Fruit fly (Drosophila melanogaster) whole organism, embryonic: ENCODE measurements around the gene ldbr.
A peak's percentile ranks its signal among the peaks of the same experiment; 100 is the strongest.

Experiments
- Atf-2 ChIP-seq: fragments of 200-800 bp; sonication (Bioruptor generic); optimal IDR thresholded peaks from 2 replicates; lab custom pipeline; 2016; ENCODE audit warnings: missing biosample characterization, missing genetic modification characterization
- CG10959 ChIP-seq: fragments of 200-800 bp; sonication (Bioruptor generic); IDR thresholded peaks from 2 replicates; pipeline ENCODE4 v1.3.6; 2022; ENCODE audit warnings: missing biosample characterization, missing genetic modification characterization
- CG12236 ChIP-seq: fragments of 200-800 bp; sonication (Bioruptor generic); optimal IDR thresholded peaks from 2 replicates; lab custom pipeline; 2016; ENCODE audit warnings: missing biosample characterization, missing genetic modification characterization
- CG1233 ChIP-seq: fragments of 200-800 bp; sonication (Bioruptor generic); optimal IDR thresholded peaks from 4 replicates; lab custom pipeline; 2018; ENCODE audit warnings: missing biosample characterization, mild to moderate bottlenecking, missing genetic modification characterization
- CG12769 ChIP-seq: fragments of 200-800 bp; sonication (Bioruptor generic); optimal IDR thresholded peaks from 2 replicates; lab custom pipeline; 2019; ENCODE audit warnings: missing biosample characterization, mild to moderate bottlenecking, missing genetic modification characterization, moderate library complexity
- CG13123 ChIP-seq: fragments of 200-800 bp; sonication (Bioruptor generic); optimal IDR thresholded peaks from 2 replicates; lab custom pipeline; 2016; ENCODE audit warnings: missing biosample characterization, missing genetic modification characterization
- CG13287 ChIP-seq: fragments of 200-800 bp; sonication (Bioruptor generic); IDR thresholded peaks from 2 replicates; pipeline ENCODE4 v1.3.6; 2022; ENCODE audit warnings: missing biosample characterization, missing genetic modification characterization; ENCODE audit not compliant: partially characterized antibody
- CG13296 ChIP-seq: fragments of 200-800 bp; sonication (Bioruptor generic); optimal IDR thresholded peaks from 3 replicates; lab custom pipeline; 2018; ENCODE audit warnings: missing biosample characterization, mild to moderate bottlenecking, missing genetic modification characterization
- CG13894 ChIP-seq: fragments of 200-800 bp; sonication (Bioruptor generic); optimal IDR thresholded peaks from 3 replicates; lab custom pipeline; 2018; ENCODE audit warnings: missing biosample characterization, mild to moderate bottlenecking, missing genetic modification characterization, moderate library complexity
- CG15269 ChIP-seq: fragments of 200-800 bp; sonication (Bioruptor generic); optimal IDR thresholded peaks from 2 replicates; lab custom pipeline; 2018; ENCODE audit warnings: missing biosample characterization, mild to moderate bottlenecking, missing genetic modification characterization, moderate library complexity
- CG17385 ChIP-seq: fragments of 200-800 bp; sonication (Bioruptor generic); optimal IDR thresholded peaks from 3 replicates; lab custom pipeline; 2018; ENCODE audit warnings: missing biosample characterization, mild to moderate bottlenecking, missing genetic modification characterization
- CG17612 ChIP-seq: fragments of 200-800 bp; sonication (Bioruptor generic); IDR thresholded peaks from 2 replicates; pipeline ENCODE4 v1.3.6; 2022; ENCODE audit warnings: missing biosample characterization, missing genetic modification characterization
- CG2120 ChIP-seq: fragments of 200-800 bp; sonication (Bioruptor generic); optimal IDR thresholded peaks from 3 replicates; lab custom pipeline; 2016; ENCODE audit warnings: missing biosample characterization, missing genetic modification characterization
- CG2199 ChIP-seq: fragments of 200-800 bp; sonication (Bioruptor generic); IDR thresholded peaks from 3 replicates; pipeline ENCODE4 v1.3.6; 2022; ENCODE audit warnings: missing biosample characterization, missing genetic modification characterization
- CG3163 ChIP-seq: fragments of 200-800 bp; sonication (Bioruptor generic); optimal IDR thresholded peaks from 3 replicates; lab custom pipeline; 2016; ENCODE audit warnings: missing biosample characterization, missing genetic modification characterization
- CG34422 ChIP-seq: fragments of 200-800 bp; sonication (Bioruptor generic); IDR thresholded peaks from 3 replicates; pipeline ENCODE4 v1.3.6; 2022; ENCODE audit warnings: missing biosample characterization, missing genetic modification characterization
- CG4360 ChIP-seq: fragments of 200-800 bp; sonication (Bioruptor generic); IDR thresholded peaks from 2 replicates; pipeline ENCODE4 v1.3.6; 2022; ENCODE audit warnings: missing biosample characterization, missing genetic modification characterization
- CG7987 ChIP-seq: fragments of 200-800 bp; sonication (Bioruptor generic); optimal IDR thresholded peaks from 2 replicates; lab custom pipeline; 2018; ENCODE audit warnings: missing biosample characterization, mild to moderate bottlenecking, missing genetic modification characterization, moderate library complexity
- CG8290 ChIP-seq, 3 experiments: fragments of 200-800 bp; sonication (Bioruptor generic); optimal IDR thresholded peaks; 2 replicates each; lab custom pipeline; 2016 to 2019; ENCODE audit warnings: missing biosample characterization in 3 of 3, missing genetic modification characterization in 3 of 3, mild to moderate bottlenecking in 2 of 3, moderate library complexity in 1 of 3
- CG8944 ChIP-seq: fragments of 200-800 bp; sonication (Bioruptor generic); optimal IDR thresholded peaks from 3 replicates; lab custom pipeline; 2016; ENCODE audit warnings: missing biosample characterization, missing genetic modification characterization
- CoRest ChIP-seq: fragments of 200-800 bp; sonication (Bioruptor generic); optimal IDR thresholded peaks from 3 replicates; lab custom pipeline; 2018; ENCODE audit warnings: missing biosample characterization, mild to moderate bottlenecking, missing genetic modification characterization, moderate library complexity
- CrebB ChIP-seq: fragments of 200-800 bp; sonication (Bioruptor generic); optimal IDR thresholded peaks from 3 replicates; lab custom pipeline; 2018; ENCODE audit warnings: missing biosample characterization, mild to moderate bottlenecking, missing genetic modification characterization
- Deaf1 ChIP-seq: fragments of 200-800 bp; optimal IDR thresholded peaks from 3 replicates; lab custom pipeline; 2019; ENCODE audit warnings: missing biosample characterization, mild to moderate bottlenecking, missing genetic modification characterization, moderate library complexity
- Jarid2 ChIP-seq: fragments of 200-800 bp; sonication (Bioruptor generic); optimal IDR thresholded peaks from 3 replicates; lab custom pipeline; 2017; ENCODE audit warnings: mild to moderate bottlenecking, missing biosample characterization, missing genetic modification reagents, missing genetic modification characterization
- Mad ChIP-seq: fragments of 200-800 bp; sonication (Bioruptor generic); optimal IDR thresholded peaks from 2 replicates; lab custom pipeline; 2016; ENCODE audit warnings: missing biosample characterization, missing genetic modification characterization
- Nf-YC ChIP-seq: fragments of 200-800 bp; optimal IDR thresholded peaks from 3 replicates; lab custom pipeline; 2019; ENCODE audit warnings: missing biosample characterization, mild to moderate bottlenecking, missing genetic modification characterization, moderate library complexity
- Vsx1 ChIP-seq: fragments of 200-800 bp; sonication (Bioruptor generic); optimal IDR thresholded peaks from 2 replicates; lab custom pipeline; 2017; ENCODE audit warnings: missing biosample characterization, mild to moderate bottlenecking, missing genetic modification characterization, missing genetic modification reagents
- bbx ChIP-seq: fragments of 200-800 bp; sonication (Bioruptor generic); IDR thresholded peaks from 2 replicates; pipeline ENCODE4 v1.3.6; 2022; ENCODE audit warnings: missing biosample characterization, missing genetic modification characterization; ENCODE audit not compliant: partially characterized antibody
- chinmo ChIP-seq: fragments of 200-800 bp; sonication (Bioruptor generic); IDR thresholded peaks from 4 replicates; pipeline ENCODE4 v1.3.6; 2022; ENCODE audit warnings: missing biosample characterization, missing genetic modification characterization; ENCODE audit not compliant: partially characterized antibody
- ci ChIP-seq: fragments of 200-800 bp; sonication (Bioruptor generic); IDR thresholded peaks from 3 replicates; pipeline ENCODE4 v1.3.6; 2022; ENCODE audit warnings: missing biosample characterization, missing genetic modification characterization
- grau ChIP-seq: fragments of 200-800 bp; optimal IDR thresholded peaks from 3 replicates; lab custom pipeline; 2019; ENCODE audit warnings: missing biosample characterization, mild to moderate bottlenecking, missing genetic modification characterization, moderate library complexity
- gro ChIP-seq: fragments of 200-800 bp; sonication (Bioruptor generic); optimal IDR thresholded peaks from 2 replicates; lab custom pipeline; 2016; ENCODE audit warnings: missing biosample characterization, missing genetic modification characterization
- lilli ChIP-seq: fragments of 200-800 bp; sonication (Bioruptor generic); optimal IDR thresholded peaks from 3 replicates; lab custom pipeline; 2016; ENCODE audit warnings: missing biosample characterization, missing genetic modification characterization
- lmd ChIP-seq: fragments of 200-800 bp; sonication (Bioruptor generic); IDR thresholded peaks from 2 replicates; pipeline ENCODE4 v1.3.6; 2022; ENCODE audit warnings: missing biosample characterization, missing genetic modification characterization
- nmo ChIP-seq: fragments of 200-800 bp; sonication (Bioruptor generic); optimal IDR thresholded peaks from 2 replicates; lab custom pipeline; 2018; ENCODE audit warnings: missing biosample characterization, mild to moderate bottlenecking, missing genetic modification characterization, moderate library complexity
- nom ChIP-seq: fragments of 200-800 bp; sonication (Bioruptor generic); optimal IDR thresholded peaks from 2 replicates; lab custom pipeline; 2017; ENCODE audit warnings: missing biosample characterization, missing genetic modification characterization, mild to moderate bottlenecking, moderate library complexity, missing genetic modification reagents
- oc ChIP-seq: fragments of 200-800 bp; sonication (Bioruptor generic); optimal IDR thresholded peaks from 2 replicates; lab custom pipeline; 2018; ENCODE audit warnings: missing biosample characterization, mild to moderate bottlenecking, missing genetic modification characterization, moderate library complexity
- sd ChIP-seq: fragments of 200-800 bp; sonication (Bioruptor generic); optimal IDR thresholded peaks from 3 replicates; lab custom pipeline; 2018; ENCODE audit warnings: missing biosample characterization, mild to moderate bottlenecking, missing genetic modification characterization, moderate library complexity
- sr ChIP-seq: fragments of 200-800 bp; sonication (Bioruptor generic); IDR thresholded peaks from 3 replicates; pipeline ENCODE4 v1.3.6; 2022; ENCODE audit warnings: missing biosample characterization, missing genetic modification characterization
- zen2 ChIP-seq: fragments of 200-800 bp; sonication (Bioruptor generic); IDR thresholded peaks from 3 replicates; pipeline ENCODE4 v1.3.6; 2022; ENCODE audit warnings: missing biosample characterization, missing genetic modification characterization; ENCODE audit not compliant: partially characterized antibody
- zf30C ChIP-seq: fragments of 200-800 bp; sonication (Bioruptor generic); optimal IDR thresholded peaks from 3 replicates; lab custom pipeline; 2018; ENCODE audit warnings: missing biosample characterization, mild to moderate bottlenecking, missing genetic modification characterization
- zfh1 ChIP-seq: fragments of 200-800 bp; sonication (Bioruptor generic); IDR thresholded peaks from 3 replicates; pipeline ENCODE4 v1.3.6; 2022; ENCODE audit warnings: missing biosample characterization, missing genetic modification characterization
- zfh2 ChIP-seq: fragments of 200-800 bp; sonication (Bioruptor generic); optimal IDR thresholded peaks from 2 replicates; lab custom pipeline; 2016; ENCODE audit warnings: missing biosample characterization, missing genetic modification characterization

The ldbr gene

dm6 chr3L:8077207-8077606, 44.4 kb upstream of the ldbr start (continued):
- TF ChIP-seq nmo (GFP tag; lab: Kevin White, UChicago) (no peak), CG12236 (GFP tag; lab: Kevin White, UChicago) (no peak), CG8290 (GFP tag; optimal IDR thresholded peaks at IDR 0.05; lab: Kevin White, UChicago) (no peak), CG8290 (tag; optimal IDR thresholded peaks at IDR 0.05; lab: Kevin White, UChicago) (peak in 1 of 2 experiments; percentile 59), CG10959 (no peak), zfh2 (GFP tag; lab: Kevin White, UChicago) (no peak), bbx (GFP tag; lab: Robert Waterston, UW) (peak; percentile 40; the same call in 1 of the 2 replicates), sd (peak; percentile 14), Deaf1 (tag; lab: Kevin White, UChicago) (peak; percentile 43), CG15269 (tag; lab: Kevin White, UChicago) (peak; percentile 46), zen2 (0 out of 3 replicates have a peak, but pooled peaks have one; percentile 38), Atf-2 (GFP tag; lab: Kevin White, UChicago) (no peak), lilli (GFP tag; lab: Kevin White, UChicago) (peak; percentile 16), CG17385 (GFP tag; lab: Kevin White, UChicago) (peak; percentile 47), oc (peak; percentile 18), CG13894 (tag; lab: Kevin White, UChicago) (peak; percentile 34), grau (tag; lab: Kevin White, UChicago) (peak; percentile 10), CG2120 (GFP tag; lab: Kevin White, UChicago) (peak; percentile 17), CG3163 (GFP tag; lab: Kevin White, UChicago) (peak; percentile 96), CoRest (tag; lab: Kevin White, UChicago) (no peak), CG13287 (GFP tag; lab: Robert Waterston, UW) (0 out of 2 replicates have a peak, but pooled peaks have one; percentile 28), lmd (no peak), sr (peak; percentile 27; the same call in 1 of the 3 replicates), gro (GFP tag; lab: Kevin White, UChicago) (peak; percentile 59), CG34422 (GFP tag; lab: Robert Waterston, UW) (peak; percentile 35; the same call in 1 of the 3 replicates), CG2199 (GFP tag; lab: Robert Waterston, UW) (peak; percentile 86; the same call in 1 of the 3 replicates), chinmo (GFP tag; lab: Robert Waterston, UW) (peak; percentile 88; the same call in 2 of the 4 replicates), zf30C (GFP tag; lab: Kevin White, UChicago) (no peak), CG12769 (tag; lab: Kevin White, UChicago) (peak; percentile 43), Vsx1 (GFP tag; lab: Kevin White, UChicago) (peak; percentile 31), zfh1 (GFP tag; lab: Robert Waterston, UW) (0 out of 3 replicates have a peak, but pooled peaks have one; percentile 12), CG13296 (GFP tag; lab: Kevin White, UChicago) (peak; percentile 51), CG8944 (GFP tag; lab: Kevin White, UChicago) (no peak), CG4360 (GFP tag; lab: Robert Waterston, UW) (no peak), CG13123 (GFP tag; lab: Kevin White, UChicago) (no peak), nom (GFP tag; lab: Kevin White, UChicago) (peak; percentile 66), ci (GFP tag; lab: Robert Waterston, UW) (peak; percentile 58; the same call in 2 of the 3 replicates), Jarid2 (peak; percentile 95), CG7987 (peak; percentile 19), Nf-YC (peak; percentile 39), Mad (GFP tag; lab: Kevin White, UChicago) (peak; percentile 4), CrebB (tag; lab: Kevin White, UChicago) (peak; percentile 15), CG17612 (no peak), CG1233 (GFP tag; lab: Kevin White, UChicago) (no peak)
